Fruit fly (Drosophila melanogaster) ovary, adult (tissue): ENCODE measurements around the gene Trf4-1.

Experiments used
- CG17801 ChIP-seq: fragments of 200-800 bp; optimal IDR thresholded peaks from 2 replicates; lab custom pipeline; 2019; ENCODE audit warnings: missing biosample characterization, mild to moderate bottlenecking, missing genetic modification characterization, moderate library complexity; ENCODE audit not compliant: partially characterized antibody

The Trf4-1 gene

DNA sequence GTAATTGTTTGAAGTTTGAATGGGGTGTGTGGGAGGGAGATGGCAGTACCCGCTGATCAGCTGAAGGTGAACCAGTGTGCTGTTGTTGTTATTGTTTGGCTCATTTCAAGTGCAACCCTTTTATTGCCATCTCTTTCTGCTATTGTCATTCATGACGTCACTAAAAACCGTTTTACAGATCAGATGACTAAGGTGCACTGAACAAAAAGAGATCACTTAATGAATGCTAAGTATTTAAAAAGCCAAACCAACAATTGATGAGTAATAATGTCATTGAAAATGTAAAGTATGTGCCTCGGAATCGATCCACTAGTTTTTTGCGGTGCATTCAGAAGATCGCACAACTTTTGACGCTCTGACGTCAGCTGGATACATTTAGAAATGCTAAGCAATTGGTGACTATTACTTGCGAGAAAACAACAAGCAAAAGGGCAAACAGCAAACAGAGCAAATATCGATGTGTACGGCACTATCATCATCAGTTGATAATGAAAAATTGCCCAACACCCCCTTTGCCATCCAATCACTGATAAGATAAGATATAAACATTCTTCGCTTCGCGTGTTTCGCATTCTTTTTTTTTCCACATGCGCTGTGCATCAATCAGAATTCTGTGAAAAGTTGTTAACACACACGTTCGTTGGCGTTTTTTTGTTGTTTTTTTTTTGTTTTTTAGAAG lies 14.7 kb downstream of the Trf4-1 start:
- peak; percentile 78 for TF ChIP-seq CG17801 (GFP tag; lab: Kevin White, UChicago)

- no peak for TF ChIP-seq CG17801 (GFP tag; lab: Kevin White, UChicago)
Observed at dm6 chrX:8576675-8577074, 16.6 kb downstream of the Trf4-1 start.

- TF ChIP-seq CG17801 (GFP tag; lab: Kevin White, UChicago), result no peak
Observed at dm6 chrX:8579097-8579496, 19.0 kb downstream of the Trf4-1 start.

- TF ChIP-seq CG17801 (GFP tag; lab: Kevin White, UChicago), result no peak
Observed at dm6 chrX:8579875-8580274, 19.8 kb downstream of the Trf4-1 start.

dm6 chrX:8580794-8581193 lies 20.7 kb downstream of the Trf4-1 start:
- TF ChIP-seq CG17801 (GFP tag; lab: Kevin White, UChicago), result no peak

- no peak for TF ChIP-seq CG17801 (GFP tag; lab: Kevin White, UChicago)
Observed at dm6 chrX:8583159-8583558, 23.0 kb downstream of the Trf4-1 start.

dm6 chrX:8588607-8589171 lies 28.6 kb downstream of the Trf4-1 start, which contains the start of gene CG12081:
CG12081 (plus strand) TSS chrX:8588811.
- peak; percentile 19 for TF ChIP-seq CG17801 (GFP tag; lab: Kevin White, UChicago)

DNA sequence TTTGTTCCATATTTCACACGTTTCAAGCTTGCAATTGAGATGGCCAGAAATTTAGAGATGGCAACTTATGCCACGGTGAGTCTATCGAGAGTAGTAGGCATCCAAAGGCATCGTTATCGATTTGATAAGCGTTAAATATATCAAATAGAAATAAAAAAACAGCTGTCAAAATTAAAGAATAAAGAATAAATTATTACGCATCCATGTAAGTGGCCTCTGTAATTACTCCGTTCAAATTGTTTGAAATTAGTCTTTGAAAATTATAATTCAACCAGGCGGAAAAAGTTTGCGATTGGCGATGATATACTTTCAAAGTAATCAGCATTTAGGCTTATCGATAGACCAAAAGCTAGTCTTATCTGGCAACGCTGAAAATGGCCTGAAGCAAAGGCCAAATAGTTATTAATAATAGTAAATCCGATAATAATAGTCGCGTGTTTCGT lies 31.6 kb downstream of the Trf4-1 start, which contains the start of the genes CG12659 and Crag:
Gene CG12659 (minus strand): TSS at position 45 of the 443 bp plus-strand sequence.
Gene Crag (plus strand): TSS at position 347 of the 443 bp plus-strand sequence.
- peak; percentile 13 for TF ChIP-seq CG17801 (GFP tag; lab: Kevin White, UChicago)

DNA sequence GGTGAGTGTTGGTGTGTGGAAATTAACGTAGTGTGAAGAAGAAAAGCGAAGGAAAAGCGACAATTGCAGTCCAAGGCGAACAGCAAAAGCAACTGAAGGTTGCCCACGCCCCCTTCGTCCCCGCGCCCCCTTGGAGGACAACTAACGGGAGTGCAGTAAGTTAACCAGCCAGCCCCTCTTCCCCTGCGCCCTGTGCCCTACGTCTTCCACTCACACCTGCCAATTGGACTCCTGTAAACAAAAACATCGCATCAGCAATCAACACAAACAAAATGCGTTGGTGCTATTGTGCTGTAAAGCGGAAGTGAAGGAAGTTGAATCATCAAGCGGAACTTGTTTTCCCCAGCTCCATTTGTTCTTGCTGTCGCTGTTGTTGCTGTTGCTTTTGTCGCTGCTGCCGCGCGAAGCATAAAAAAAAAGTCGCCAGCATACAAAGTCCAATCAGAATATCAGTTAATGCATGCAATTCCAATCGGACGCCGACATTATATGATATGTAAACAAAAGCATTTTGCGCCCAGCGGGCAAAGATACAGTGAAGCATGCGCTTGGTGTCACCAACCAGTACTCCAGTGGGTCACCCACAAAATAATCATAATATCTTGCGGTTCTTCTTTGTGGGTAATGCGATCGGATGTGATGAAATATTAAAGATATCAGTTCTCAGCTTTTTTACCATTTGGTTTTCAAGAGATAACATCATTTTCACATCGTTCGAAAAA lies 32.5 kb downstream of the Trf4-1 start:
- TF ChIP-seq CG17801 (GFP tag; lab: Kevin White, UChicago), result no peak

dm6 chrX:8593159-8593476 lies 33.0 kb downstream of the Trf4-1 start:
- TF ChIP-seq CG17801 (GFP tag; lab: Kevin White, UChicago), result no peak

dm6 chrX:8601165-8601564 lies 41.0 kb downstream of the Trf4-1 start:
- TF ChIP-seq CG17801 (GFP tag; lab: Kevin White, UChicago), result no peak

- TF ChIP-seq CG17801 (GFP tag; lab: Kevin White, UChicago), result no peak
Observed at dm6 chrX:8606206-8606605, 46.1 kb downstream of the Trf4-1 start, which contains the start of gene Caf1-180. Caf1-180 (minus strand) TSS chrX:8606304.

DNA sequence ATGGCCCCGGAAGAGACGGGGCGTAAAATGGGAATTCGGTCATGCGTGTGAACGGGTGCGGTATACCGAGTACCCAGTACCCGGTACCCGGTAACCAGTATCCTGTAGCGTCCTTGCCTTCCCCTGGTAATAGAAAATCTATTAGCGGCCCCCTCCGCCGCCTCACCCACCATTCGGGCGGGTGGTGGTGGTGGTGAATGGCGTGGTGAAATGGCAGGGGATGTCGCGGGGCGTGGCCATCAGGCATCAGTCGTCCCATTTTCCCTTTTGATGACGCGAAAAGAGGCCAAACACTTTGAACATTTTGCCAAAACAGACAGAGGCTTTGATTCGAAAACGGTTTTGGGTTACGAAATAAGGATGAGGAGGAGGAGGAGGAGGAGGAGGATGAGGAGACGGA lies 47.8 kb downstream of the Trf4-1 start:
- no peak for TF ChIP-seq CG17801 (GFP tag; lab: Kevin White, UChicago)

DNA sequence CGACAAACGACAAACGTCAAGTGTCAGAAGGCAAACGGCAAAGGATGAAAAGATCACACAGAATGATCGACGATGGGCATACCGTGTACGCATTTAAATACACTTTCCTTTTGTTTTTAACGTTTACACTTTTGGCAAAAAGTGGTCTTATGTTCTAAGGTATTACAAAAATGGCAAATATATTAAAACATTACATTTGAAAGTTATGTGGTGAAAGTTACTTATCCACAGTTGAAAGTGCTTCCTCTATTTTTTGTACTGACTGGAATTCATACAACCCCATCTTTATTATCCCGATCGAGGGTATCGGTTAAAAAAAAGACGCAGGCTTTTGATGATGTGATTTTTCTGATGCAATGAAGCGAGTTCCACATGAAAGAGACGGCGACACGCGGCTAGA lies 56.2 kb downstream of the Trf4-1 start:
- TF ChIP-seq CG17801 (GFP tag; lab: Kevin White, UChicago), result no peak

DNA sequence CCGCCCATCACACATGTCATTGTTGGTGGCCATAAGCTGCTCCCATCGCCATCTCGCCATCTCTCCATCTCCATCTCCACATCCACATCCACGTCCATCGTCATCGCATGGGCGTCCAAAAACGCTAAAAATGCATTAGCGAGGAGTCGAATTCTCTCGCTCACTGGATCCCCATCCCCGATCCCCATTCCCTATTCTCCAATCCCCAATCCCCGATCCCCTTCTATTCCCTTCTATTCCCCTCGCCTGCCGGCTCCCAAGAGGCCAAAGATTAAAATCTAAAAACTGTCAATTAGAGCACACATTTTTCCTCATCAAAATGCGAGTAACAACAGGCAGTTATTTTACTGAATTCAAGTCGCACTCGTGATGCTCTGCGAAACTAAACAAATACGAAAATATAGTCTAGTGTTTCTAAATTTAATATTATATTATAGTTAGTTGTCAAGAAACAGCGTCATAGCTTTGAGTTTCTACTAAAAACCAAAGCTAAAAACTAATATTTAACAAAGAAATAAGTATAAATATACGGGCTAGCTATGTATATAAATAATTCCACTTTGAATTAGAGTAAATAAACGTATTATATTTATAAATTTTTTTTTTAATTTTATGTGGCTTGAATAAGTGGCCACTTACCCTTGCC lies 56.8 kb downstream of the Trf4-1 start:
- TF ChIP-seq CG17801 (GFP tag; lab: Kevin White, UChicago), result no peak
